Fruit fly (Drosophila melanogaster): ENCODE data around the gene CG13875.
A peak's percentile ranks its signal among the peaks of the same experiment; 100 is the strongest.

CG13875 gene

dm6 chr3L:175949-176348 is 3.8 kb upstream of the CG13875 start, which contains the start of gene CG7049 (continued):
- TF ChIP-seq Spps (tag; optimal IDR thresholded peaks at IDR 0.05) = peak; percentile 2
- no peak for TF ChIP-seq Kr (GFP tag; optimal IDR thresholded peaks at IDR 0.05)
- TF ChIP-seq BEAF-32 (GFP tag; optimal IDR thresholded peaks at IDR 0.05) = peak; percentile 9
- TF ChIP-seq Oli (tag; optimal IDR thresholded peaks at IDR 0.05) = no peak
- no peak for TF ChIP-seq E2f1 (GFP tag; IDR thresholded peaks at IDR 0.05)
- no peak for TF ChIP-seq D (optimal IDR thresholded peaks at IDR 0.05)
- TF ChIP-seq D (GFP tag; optimal IDR thresholded peaks at IDR 0.05) = no peak
- no peak for TF ChIP-seq CG17328 (GFP tag; IDR thresholded peaks at IDR 0.05)
- no peak for TF ChIP-seq otp (GFP tag; IDR thresholded peaks at IDR 0.05)
- TF ChIP-seq usp (GFP tag; optimal IDR thresholded peaks at IDR 0.05) = no peak
- peak; percentile 29 for TF ChIP-seq stwl (tag; optimal IDR thresholded peaks at IDR 0.05)
- TF ChIP-seq chn (GFP tag; optimal IDR thresholded peaks at IDR 0.05) = no peak
- TF ChIP-seq CG4617 (GFP tag; optimal IDR thresholded peaks at IDR 0.05; ENCODE audit: borderline replicate concordance) = peak; percentile 6
- no peak for TF ChIP-seq B-H1 (GFP tag; IDR thresholded peaks at IDR 0.05)
- TF ChIP-seq Nf-YB (GFP tag; optimal IDR thresholded peaks at IDR 0.05) = no peak
- TF ChIP-seq CG2202 (tag; optimal IDR thresholded peaks at IDR 0.05) = no peak
- peak; percentile 57 for TF ChIP-seq CG9797 (GFP tag; optimal IDR thresholded peaks at IDR 0.05)
- TF ChIP-seq Dip2 (GFP tag; IDR thresholded peaks at IDR 0.05) = no peak
- TF ChIP-seq Dbx (GFP tag; IDR thresholded peaks at IDR 0.05) = no peak
- peak; percentile 3 for TF ChIP-seq Fer1 (GFP tag; optimal IDR thresholded peaks at IDR 0.05)

DNA sequence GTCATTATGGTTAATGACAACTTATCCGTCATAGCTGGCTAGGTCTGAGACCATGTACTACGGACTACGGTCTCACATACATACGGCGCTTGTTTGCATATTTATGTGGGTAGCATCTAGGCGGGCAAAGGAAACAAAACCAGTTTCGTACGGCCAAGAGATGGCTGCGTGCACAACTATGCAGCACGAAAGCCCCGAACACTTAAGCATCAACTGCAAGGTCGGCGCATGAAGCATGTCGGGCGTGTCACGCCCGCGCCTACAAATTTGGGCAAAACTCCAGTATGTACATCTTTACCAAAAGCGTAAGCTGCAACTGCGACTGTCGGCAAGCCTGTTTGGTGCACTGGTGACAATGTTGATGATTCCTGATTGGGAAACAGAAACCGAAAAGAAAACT is 1.8 kb upstream of the CG13875 start:
- no peak for TF ChIP-seq psq (GFP tag; optimal IDR thresholded peaks at IDR 0.05)
- TF ChIP-seq Jarid2 (GFP tag; optimal IDR thresholded peaks at IDR 0.05) = no peak
- no peak for TF ChIP-seq HLH54F (GFP tag; optimal IDR thresholded peaks at IDR 0.05)
- TF ChIP-seq CG12769 (tag; optimal IDR thresholded peaks at IDR 0.05) = no peak
- peak; percentile 29 for TF ChIP-seq gcm (GFP tag; optimal IDR thresholded peaks at IDR 0.05)
- TF ChIP-seq ac (GFP tag; optimal IDR thresholded peaks at IDR 0.05) = no peak
- TF ChIP-seq scrt (GFP tag; optimal IDR thresholded peaks at IDR 0.05) = no peak
- TF ChIP-seq Asciz (GFP tag; optimal IDR thresholded peaks at IDR 0.05) = no peak
- no peak for TF ChIP-seq pnt (GFP tag; optimal IDR thresholded peaks at IDR 0.05)
- TF ChIP-seq zen2 (GFP tag; IDR thresholded peaks at IDR 0.05; ENCODE audit: partially characterized antibody) = 0 out of 3 replicates have a peak, but pooled peaks have one; percentile 29
- peak; percentile 67 for TF ChIP-seq Sry-β (GFP tag; optimal IDR thresholded peaks at IDR 0.05)
- TF ChIP-seq CG9876 (GFP tag; optimal IDR thresholded peaks at IDR 0.05) = no peak
- no peak for TF ChIP-seq CG4854 (GFP tag; optimal IDR thresholded peaks at IDR 0.05)
- no peak for TF ChIP-seq tap (tag; optimal IDR thresholded peaks at IDR 0.05)
- no peak for TF ChIP-seq ap (GFP tag; IDR thresholded peaks at IDR 0.05)
- TF ChIP-seq CG8089 (GFP tag; optimal IDR thresholded peaks at IDR 0.05) = no peak
- peak; percentile 38; the same call in 1 of the 2 replicates for TF ChIP-seq Scr (GFP tag; IDR thresholded peaks at IDR 0.05; ENCODE audit: partially characterized antibody)
- no peak for TF ChIP-seq crp (GFP tag; optimal IDR thresholded peaks at IDR 0.05)
- peak; percentile 25; the same call in 1 of the 3 replicates for TF ChIP-seq Doc3 (GFP tag; IDR thresholded peaks at IDR 0.05; ENCODE audit: partially characterized antibody)
- 0 out of 2 replicates have a peak, but pooled peaks have one; percentile 37 for TF ChIP-seq ato (GFP tag; IDR thresholded peaks at IDR 0.05; ENCODE audit: partially characterized antibody)
- no peak for TF ChIP-seq CG9932 (GFP tag; IDR thresholded peaks at IDR 0.05)
- 0 out of 3 replicates have a peak, but pooled peaks have one; percentile 21 for TF ChIP-seq HLH4C (GFP tag; IDR thresholded peaks at IDR 0.05; ENCODE audit: partially characterized antibody)
- TF ChIP-seq cad (GFP tag; optimal IDR thresholded peaks at IDR 0.05) = no peak
- TF ChIP-seq bbx (GFP tag; IDR thresholded peaks at IDR 0.05; ENCODE audit: partially characterized antibody) = peak; percentile 65
- TF ChIP-seq CG9215 (GFP tag; IDR thresholded peaks at IDR 0.05) = no peak
- TF ChIP-seq Fer3 (tag; optimal IDR thresholded peaks at IDR 0.05) = no peak
- no peak for TF ChIP-seq NC2α (GFP tag; optimal IDR thresholded peaks at IDR 0.05)
- TF ChIP-seq ken (GFP tag; IDR thresholded peaks at IDR 0.05) = 0 out of 3 replicates have a peak, but pooled peaks have one; percentile 10
- no peak for TF ChIP-seq Xrp1 (GFP tag; IDR thresholded peaks at IDR 0.05)
- TF ChIP-seq chinmo (GFP tag; IDR thresholded peaks at IDR 0.05; ENCODE audit: partially characterized antibody) = 0 out of 4 replicates have a peak, but pooled peaks have one; percentile 33

All from whole organism, embryonic.